Worm (Caenorhabditis elegans) whole organism, L4 larva: ENCODE measurements around the gene pgp-14.

Source experiments
- F10B5.3 ChIP-seq: sonication (generic microtip); optimal IDR thresholded peaks from 2 replicates; lab custom pipeline; 2016; ENCODE audit warnings: mild to moderate bottlenecking, missing genetic modification characterization, missing compliant biosample characterization
- F37D6.2 ChIP-seq: sonication (generic microtip); optimal IDR thresholded peaks from 2 replicates; lab custom pipeline; 2016; ENCODE audit warnings: mild to moderate bottlenecking, missing genetic modification characterization, missing compliant biosample characterization
- T20F7.1 ChIP-seq: fragments of 200-800 bp; sonication (Bioruptor generic); optimal IDR thresholded peaks from 2 replicates; lab custom pipeline; 2018; ENCODE audit warnings: mild to moderate bottlenecking, missing genetic modification characterization, missing compliant biosample characterization
- T26A8.4 ChIP-seq: fragments of 200-800 bp; sonication (Bioruptor generic); IDR thresholded peaks from 2 replicates; pipeline ENCODE4 v1.3.6; 2022; ENCODE audit warnings: missing genetic modification characterization, missing compliant biosample characterization
- Y105C5A.15 ChIP-seq: fragments of 200-800 bp; sonication (Bioruptor generic); IDR thresholded peaks from 2 replicates; pipeline ENCODE4 v1.3.6; 2022; ENCODE audit warnings: missing genetic modification characterization, missing compliant biosample characterization
- Y5F2A.4 ChIP-seq: fragments of 200-800 bp; sonication (Bioruptor generic); optimal IDR thresholded peaks from 2 replicates; lab custom pipeline; 2018; ENCODE audit warnings: mild to moderate bottlenecking, missing genetic modification characterization, missing compliant biosample characterization
- ama-1 ChIP-seq: fragments of 150-350 bp; optimal IDR thresholded peaks from 2 replicates; lab custom pipeline; 2014; ENCODE audit warnings: inconsistent platforms, mixed read lengths
- ceh-20 ChIP-seq: fragments of 200-800 bp; sonication (Bioruptor generic); IDR thresholded peaks from 2 replicates; pipeline ENCODE4 v1.3.6; 2022; ENCODE audit warnings: missing genetic modification reagents, missing genetic modification characterization, missing compliant biosample characterization
- ceh-28 ChIP-seq: fragments of 150-350 bp; optimal IDR thresholded peaks from 2 replicates; lab custom pipeline; 2014; ENCODE audit warnings: missing biosample characterization, missing genetic modification reagents, missing genetic modification characterization
- ces-1 ChIP-seq: fragments of 150-350 bp; sonication (generic microtip); optimal IDR thresholded peaks from 4 replicates; lab custom pipeline; 2014; ENCODE audit warnings: missing biosample characterization, missing genetic modification reagents, missing genetic modification characterization
- daf-8 ChIP-seq: fragments of 200-800 bp; sonication (Bioruptor generic); IDR thresholded peaks from 2 replicates; pipeline ENCODE4 v1.3.6; 2022; ENCODE audit warnings: missing genetic modification characterization, missing compliant biosample characterization
- dmd-8 ChIP-seq: fragments of 200-800 bp; sonication (Bioruptor generic); IDR thresholded peaks from 2 replicates; pipeline ENCODE4 v1.3.6; 2022; ENCODE audit warnings: missing genetic modification characterization, missing compliant biosample characterization
- egl-27 ChIP-seq: sonication (generic microtip); optimal IDR thresholded peaks from 3 replicates; lab custom pipeline; 2017; ENCODE audit warnings: missing biosample characterization, missing genetic modification reagents, missing genetic modification characterization
- egl-43 ChIP-seq: fragments of 200-800 bp; sonication (Bioruptor generic); IDR thresholded peaks from 2 replicates; pipeline ENCODE4 v1.3.6; 2022; ENCODE audit warnings: missing genetic modification reagents, missing genetic modification characterization, missing compliant biosample characterization
- hlh-11 ChIP-seq: fragments of 200-800 bp; sonication (Bioruptor generic); optimal IDR thresholded peaks from 2 replicates; lab custom pipeline; 2018; ENCODE audit warnings: mild to moderate bottlenecking, missing genetic modification characterization, missing compliant biosample characterization
- hmg-1.1 ChIP-seq: fragments of 200-800 bp; sonication (Bioruptor generic); IDR thresholded peaks from 2 replicates; pipeline ENCODE4 v1.3.6; 2022; ENCODE audit warnings: missing genetic modification reagents, missing genetic modification characterization, missing compliant biosample characterization
- lin-29 ChIP-seq: fragments of 200-800 bp; sonication (Bioruptor generic); IDR thresholded peaks from 2 replicates; pipeline ENCODE4 v1.3.6; 2022; ENCODE audit warnings: missing genetic modification reagents, missing genetic modification characterization, missing compliant biosample characterization
- lin-38 ChIP-seq: fragments of 200-800 bp; sonication (Bioruptor generic); IDR thresholded peaks from 2 replicates; pipeline ENCODE4 v1.3.6; 2022; ENCODE audit warnings: missing genetic modification reagents, missing genetic modification characterization, missing compliant biosample characterization
- madf-5 ChIP-seq, 2 experiments: fragments of 200-800 bp; sonication (Bioruptor generic); IDR thresholded peaks; 2 replicates each; pipeline ENCODE4 v1.3.6; 2022; ENCODE audit warnings: missing compliant biosample characterization in 2 of 2, missing genetic modification characterization in 2 of 2
- madf-9 ChIP-seq: fragments of 200-800 bp; sonication (Bioruptor generic); conservative IDR thresholded peaks from 2 replicates; pipeline ENCODE4 v1.3.6; 2022; ENCODE audit warnings: missing genetic modification reagents, missing genetic modification characterization, missing compliant biosample characterization
- nhr-42 ChIP-seq: fragments of 200-800 bp; sonication (Bioruptor generic); IDR thresholded peaks from 2 replicates; pipeline ENCODE4 v1.3.6; 2022; ENCODE audit warnings: missing genetic modification characterization, missing compliant biosample characterization
- php-3 ChIP-seq: fragments of 200-800 bp; sonication (Bioruptor generic); IDR thresholded peaks from 2 replicates; pipeline ENCODE4 v1.3.6; 2022; ENCODE audit warnings: missing genetic modification reagents, missing genetic modification characterization, missing compliant biosample characterization
- pqm-1 ChIP-seq: sonication (generic microtip); optimal IDR thresholded peaks from 2 replicates; lab custom pipeline; 2017; ENCODE audit warnings: missing biosample characterization, missing genetic modification characterization
- sdz-12 ChIP-seq: fragments of 200-800 bp; sonication (Bioruptor generic); optimal IDR thresholded peaks from 2 replicates; lab custom pipeline; 2018; ENCODE audit warnings: mild to moderate bottlenecking, missing genetic modification characterization, missing compliant biosample characterization
- snpc-4 ChIP-seq: fragments of 150-350 bp; optimal IDR thresholded peaks from 2 replicates; lab custom pipeline; 2014; ENCODE audit warnings: missing biosample characterization, missing genetic modification characterization
- unc-130 ChIP-seq: sonication (generic microtip); optimal IDR thresholded peaks from 2 replicates; lab custom pipeline; 2016; ENCODE audit warnings: missing genetic modification reagents, missing genetic modification characterization, missing compliant biosample characterization
- vab-7 ChIP-seq: fragments of 200-800 bp; sonication (Bioruptor generic); IDR thresholded peaks from 2 replicates; pipeline ENCODE4 v1.3.6; 2022; ENCODE audit warnings: missing genetic modification reagents, missing genetic modification characterization, missing compliant biosample characterization
- zfp-2 ChIP-seq: sonication (generic microtip); optimal IDR thresholded peaks from 2 replicates; lab custom pipeline; 2016; ENCODE audit warnings: mild to moderate bottlenecking, missing genetic modification characterization, missing compliant biosample characterization
- zfp-3 ChIP-seq: fragments of 200-800 bp; sonication (Bioruptor generic); conservative IDR thresholded peaks from 2 replicates; pipeline ENCODE4 v1.3.6; 2022; ENCODE audit warnings: missing genetic modification reagents, missing genetic modification characterization, missing compliant biosample characterization
- ztf-7 ChIP-seq: fragments of 150-350 bp; optimal IDR thresholded peaks from 2 replicates; lab custom pipeline; 2014; ENCODE audit warnings: missing biosample characterization, missing genetic modification characterization

Gene pgp-14

ce11 chrX:12704721-12705120, 44.7 kb downstream of the pgp-14 start, which contains the start of gene nhr-272:
Gene nhr-272, minus strand, starts transcription at chrX:12704821.
- no peak for TF ChIP-seq nhr-42 (GFP tag; lab: Robert Waterston, UW)
- no peak for TF ChIP-seq hmg-1.1 (GFP tag; lab: Robert Waterston, UW)
- TF ChIP-seq ceh-28 (tag; lab: Kevin White, UChicago): no peak
- no peak for TF ChIP-seq sdz-12 (GFP tag; lab: Kevin White, UChicago)
- TF ChIP-seq ces-1 (GFP tag; lab: Kevin White, UChicago): no peak
- TF ChIP-seq php-3 (GFP tag; lab: Robert Waterston, UW): no peak
- no peak for TF ChIP-seq madf-9 (GFP tag; lab: Robert Waterston, UW)
- TF ChIP-seq T20F7.1 (GFP tag; lab: Kevin White, UChicago): no peak
- TF ChIP-seq pqm-1: no peak
- TF ChIP-seq egl-27 (tag; lab: Kevin White, UChicago): no peak
- no peak for TF ChIP-seq lin-29
- no peak for TF ChIP-seq hlh-11 (tag; lab: Kevin White, UChicago)
- no peak for TF ChIP-seq F10B5.3 (tag; lab: Kevin White, UChicago)
- TF ChIP-seq Y5F2A.4 (GFP tag; lab: Kevin White, UChicago): no peak
- no peak for TF ChIP-seq ama-1 (lab: Kevin White, UChicago)
- no peak for TF ChIP-seq dmd-8
- TF ChIP-seq ceh-20 (GFP tag; lab: Robert Waterston, UW): no peak

- TF ChIP-seq F37D6.2 (tag; lab: Kevin White, UChicago) (no peak), zfp-3 (GFP tag; lab: Robert Waterston, UW) (no peak), Y5F2A.4 (GFP tag; lab: Kevin White, UChicago) (no peak), zfp-2 (no peak), unc-130 (GFP tag; lab: Kevin White, UChicago) (no peak)
These were observed 46.7 kb downstream of the pgp-14 start for ce11 chrX:12702713-12703112.

ce11 chrX:12701963-12702362, 47.4 kb downstream of the pgp-14 start, which contains the start of gene nhr-214:
Gene nhr-214, minus strand, starts transcription at chrX:12702063.
- TF ChIP-seq lin-38 (GFP tag; lab: Robert Waterston, UW) (no peak), ztf-7 (tag; lab: Kevin White, UChicago) (no peak)

- TF ChIP-seq daf-8 (GFP tag; lab: Robert Waterston, UW) (no peak), snpc-4 (no peak), php-3 (GFP tag; lab: Robert Waterston, UW) (no peak), madf-5 (GFP tag; IDR thresholded peaks at IDR 0.05; lab: Robert Waterston, UW) (no peak), vab-7 (GFP tag; lab: Robert Waterston, UW) (no peak), egl-43 (GFP tag; lab: Robert Waterston, UW) (no peak), Y105C5A.15 (no peak), T26A8.4 (no peak), zfp-2 (no peak)
These were observed 48.9 kb downstream of the pgp-14 start, which contains the start of gene nhr-26 for ce11 chrX:12700456-12700855. Gene nhr-26, minus strand, starts transcription at chrX:12700465.
